Worm (Caenorhabditis elegans) whole organism, L4 larva: ENCODE measurements around the gene ctsa-1.2.
A peak's percentile ranks its signal among the peaks of the same experiment; 100 is the strongest.

Experiments
- F10B5.3 ChIP-seq: sonication (generic microtip); optimal IDR thresholded peaks from 2 replicates; lab custom pipeline; 2016; ENCODE audit warnings: mild to moderate bottlenecking, missing genetic modification characterization, missing compliant biosample characterization
- F26F4.8 ChIP-seq: fragments of 200-800 bp; sonication (Bioruptor generic); conservative IDR thresholded peaks from 2 replicates; pipeline ENCODE4 v1.3.6; 2022; ENCODE audit warnings: missing genetic modification characterization, missing compliant biosample characterization
- F44E2.7 ChIP-seq: fragments of 200-800 bp; sonication (Bioruptor generic); IDR thresholded peaks from 2 replicates; pipeline ENCODE4 v2.1.2; 2022; ENCODE audit warnings: missing genetic modification characterization, missing compliant biosample characterization
- F49E8.2 ChIP-seq: sonication (generic microtip); optimal IDR thresholded peaks from 2 replicates; lab custom pipeline; 2016; ENCODE audit warnings: missing compliant biosample characterization, mild to moderate bottlenecking, missing genetic modification characterization, borderline replicate concordance
- T26A8.4 ChIP-seq: fragments of 200-800 bp; sonication (Bioruptor generic); IDR thresholded peaks from 2 replicates; pipeline ENCODE4 v1.3.6; 2022; ENCODE audit warnings: missing genetic modification characterization, missing compliant biosample characterization
- ZK546.5 ChIP-seq, 2 experiments: sonication (generic microtip); optimal IDR thresholded peaks; 2 replicates each; lab custom pipeline; 2017; ENCODE audit warnings: missing biosample characterization in 2 of 2, missing genetic modification characterization in 2 of 2
- aha-1 ChIP-seq: fragments of 150-350 bp; peaks from one replicate; lab custom pipeline; 2014; ENCODE audit warnings: missing biosample characterization, missing genetic modification characterization
- aly-2 ChIP-seq: sonication (generic microtip); optimal IDR thresholded peaks from 2 replicates; lab custom pipeline; 2018; ENCODE audit warnings: missing biosample characterization, missing genetic modification characterization
- ama-1 ChIP-seq: fragments of 150-350 bp; optimal IDR thresholded peaks from 2 replicates; lab custom pipeline; 2014; ENCODE audit warnings: inconsistent platforms, mixed read lengths
- arid-1 ChIP-seq: fragments of 200-800 bp; sonication (Bioruptor generic); conservative IDR thresholded peaks from 2 replicates; pipeline ENCODE4 v1.3.6; 2022; ENCODE audit warnings: missing genetic modification reagents, missing genetic modification characterization, missing compliant biosample characterization
- attf-4 ChIP-seq: sonication (generic microtip); optimal IDR thresholded peaks from 3 replicates; lab custom pipeline; 2017; ENCODE audit warnings: missing biosample characterization, missing genetic modification characterization
- ceh-20 ChIP-seq: fragments of 200-800 bp; sonication (Bioruptor generic); IDR thresholded peaks from 2 replicates; pipeline ENCODE4 v1.3.6; 2022; ENCODE audit warnings: missing genetic modification reagents, missing genetic modification characterization, missing compliant biosample characterization
- ceh-28 ChIP-seq: fragments of 150-350 bp; optimal IDR thresholded peaks from 2 replicates; lab custom pipeline; 2014; ENCODE audit warnings: missing biosample characterization, missing genetic modification reagents, missing genetic modification characterization
- ceh-32 ChIP-seq: sonication (generic microtip); optimal IDR thresholded peaks from 2 replicates; lab custom pipeline; 2016; ENCODE audit warnings: mild to moderate bottlenecking, missing genetic modification characterization, missing compliant biosample characterization; ENCODE audit not compliant: poor library complexity
- ceh-44 ChIP-seq: fragments of 200-800 bp; sonication (Bioruptor generic); IDR thresholded peaks from 2 replicates; pipeline ENCODE4 v1.3.6; 2022; ENCODE audit warnings: missing genetic modification reagents, missing genetic modification characterization, missing compliant biosample characterization
- ceh-82 ChIP-seq: sonication (generic microtip); optimal IDR thresholded peaks from 2 replicates; lab custom pipeline; 2017; ENCODE audit warnings: missing biosample characterization, missing genetic modification characterization
- cey-2 ChIP-seq: sonication (generic microtip); optimal IDR thresholded peaks from 3 replicates; lab custom pipeline; 2017; ENCODE audit warnings: missing genetic modification characterization, mild to moderate bottlenecking, missing compliant biosample characterization, antibody characterized with exemption, borderline replicate concordance; ENCODE audit not compliant: insufficient read depth
- daf-16 ChIP-seq, 3 experiments: sonication (generic microtip); optimal IDR thresholded peaks; 2 replicates each; lab custom pipeline; 2016 to 2017; ENCODE audit warnings: missing genetic modification characterization in 3 of 3, missing genetic modification reagents in 3 of 3, mild to moderate bottlenecking in 2 of 3, missing compliant biosample characterization in 2 of 3, missing biosample characterization in 1 of 3, moderate library complexity in 1 of 3
- daf-8 ChIP-seq: fragments of 200-800 bp; sonication (Bioruptor generic); IDR thresholded peaks from 2 replicates; pipeline ENCODE4 v1.3.6; 2022; ENCODE audit warnings: missing genetic modification characterization, missing compliant biosample characterization
- dmd-9 ChIP-seq: fragments of 200-800 bp; sonication (Bioruptor generic); IDR thresholded peaks from 2 replicates; pipeline ENCODE4 v1.3.6; 2022; ENCODE audit warnings: missing genetic modification reagents, missing genetic modification characterization, missing compliant biosample characterization
- dpl-1 ChIP-seq: fragments of 150-350 bp; optimal IDR thresholded peaks from 2 replicates; lab custom pipeline; 2014; ENCODE audit warnings: missing biosample characterization, missing genetic modification reagents, missing genetic modification characterization
- duxl-1 ChIP-seq: sonication (generic microtip); optimal IDR thresholded peaks from 2 replicates; lab custom pipeline; 2016; ENCODE audit warnings: mild to moderate bottlenecking, missing genetic modification characterization, moderate library complexity, missing compliant biosample characterization; ENCODE audit not compliant: poor library complexity
- dve-1 ChIP-seq: sonication (generic microtip); optimal IDR thresholded peaks from 2 replicates; lab custom pipeline; 2017; ENCODE audit warnings: antibody characterized with exemption, mild to moderate bottlenecking, missing genetic modification characterization, missing compliant biosample characterization; ENCODE audit not compliant: insufficient read depth
- fos-1 ChIP-seq: fragments of 150-350 bp; optimal IDR thresholded peaks from 2 replicates; lab custom pipeline; 2014; ENCODE audit warnings: missing biosample characterization, missing genetic modification characterization
- hif-1 ChIP-seq, 2 experiments: sonication (generic microtip); optimal IDR thresholded peaks; 2 replicates each; lab custom pipeline; 2016 to 2017; ENCODE audit warnings: missing compliant biosample characterization in 2 of 2, missing genetic modification characterization in 2 of 2, missing genetic modification reagents in 2 of 2, missing genotype in 2 of 2, mild to moderate bottlenecking in 1 of 2
- hmg-1.1 ChIP-seq: fragments of 200-800 bp; sonication (Bioruptor generic); IDR thresholded peaks from 2 replicates; pipeline ENCODE4 v1.3.6; 2022; ENCODE audit warnings: missing genetic modification reagents, missing genetic modification characterization, missing compliant biosample characterization
- lim-7 ChIP-seq: fragments of 200-800 bp; sonication (Bioruptor generic); IDR thresholded peaks from 2 replicates; pipeline ENCODE4 v1.3.6; 2022; ENCODE audit warnings: missing genetic modification characterization, missing compliant biosample characterization
- lin-13 ChIP-seq: fragments of 150-350 bp; optimal IDR thresholded peaks from 2 replicates; lab custom pipeline; 2014; ENCODE audit warnings: missing biosample characterization, missing genetic modification reagents, missing genetic modification characterization
- lin-15B ChIP-seq: fragments of 150-350 bp; sonication (generic microtip); optimal IDR thresholded peaks from 3 replicates; lab custom pipeline; 2014; ENCODE audit warnings: missing biosample characterization, missing genetic modification characterization
- lin-29 ChIP-seq: fragments of 200-800 bp; sonication (Bioruptor generic); IDR thresholded peaks from 2 replicates; pipeline ENCODE4 v1.3.6; 2022; ENCODE audit warnings: missing genetic modification reagents, missing genetic modification characterization, missing compliant biosample characterization
- lin-39 ChIP-seq: fragments of 150-350 bp; optimal IDR thresholded peaks from 2 replicates; lab custom pipeline; 2014; ENCODE audit warnings: missing biosample characterization, missing genetic modification reagents, missing genetic modification characterization
- madf-5 ChIP-seq, 2 experiments: fragments of 200-800 bp; sonication (Bioruptor generic); IDR thresholded peaks; 2 replicates each; pipeline ENCODE4 v1.3.6; 2022; ENCODE audit warnings: missing compliant biosample characterization in 2 of 2, missing genetic modification characterization in 2 of 2
- mep-1 ChIP-seq: fragments of 150-350 bp; sonication (generic microtip); optimal IDR thresholded peaks from 3 replicates; lab custom pipeline; 2014; ENCODE audit warnings: missing biosample characterization, missing genetic modification characterization
- mxl-2 ChIP-seq: fragments of 200-800 bp; sonication (Bioruptor generic); conservative IDR thresholded peaks from 2 replicates; pipeline ENCODE4 v1.3.6; 2022; ENCODE audit warnings: missing genetic modification reagents, missing genetic modification characterization, missing compliant biosample characterization
- nhr-237 ChIP-seq: sonication (generic microtip); optimal IDR thresholded peaks from 2 replicates; lab custom pipeline; 2017; ENCODE audit warnings: missing biosample characterization, missing genetic modification characterization
- nhr-28 ChIP-seq: fragments of 150-350 bp; optimal IDR thresholded peaks from 2 replicates; lab custom pipeline; 2014; ENCODE audit warnings: missing biosample characterization, missing genetic modification characterization
- nhr-42 ChIP-seq: fragments of 200-800 bp; sonication (Bioruptor generic); IDR thresholded peaks from 2 replicates; pipeline ENCODE4 v1.3.6; 2022; ENCODE audit warnings: missing genetic modification characterization, missing compliant biosample characterization
- nhr-48 ChIP-seq: sonication (generic microtip); optimal IDR thresholded peaks from 2 replicates; lab custom pipeline; 2016; ENCODE audit warnings: mild to moderate bottlenecking, missing genetic modification characterization, missing compliant biosample characterization
- nhr-6 ChIP-seq: fragments of 150-350 bp; optimal IDR thresholded peaks from 2 replicates; lab custom pipeline; 2014; ENCODE audit warnings: missing biosample characterization, missing genetic modification characterization
- nhr-77 ChIP-seq: fragments of 150-350 bp; optimal IDR thresholded peaks from 2 replicates; lab custom pipeline; 2014; ENCODE audit warnings: missing biosample characterization, missing genetic modification characterization
- pha-4 ChIP-seq, 2 experiments: fragments of 150-350 bp in 1 of 2; fragments of 200-800 bp in 1 of 2; sonication (Bioruptor generic) in 1 of 2; IDR thresholded peaks in 1 of 2; optimal IDR thresholded peaks in 1 of 2; 2 replicates each; pipeline versions ENCODE4 v1.3.6 to Lab custom; 2014 to 2022; ENCODE audit warnings: missing genetic modification characterization in 2 of 2, missing genetic modification reagents in 2 of 2, missing biosample characterization in 1 of 2, missing compliant biosample characterization in 1 of 2
- php-3 ChIP-seq: fragments of 200-800 bp; sonication (Bioruptor generic); IDR thresholded peaks from 2 replicates; pipeline ENCODE4 v1.3.6; 2022; ENCODE audit warnings: missing genetic modification reagents, missing genetic modification characterization, missing compliant biosample characterization
- sdz-12 ChIP-seq: fragments of 200-800 bp; sonication (Bioruptor generic); optimal IDR thresholded peaks from 2 replicates; lab custom pipeline; 2018; ENCODE audit warnings: mild to moderate bottlenecking, missing genetic modification characterization, missing compliant biosample characterization
- spr-1 ChIP-seq: sonication (generic microtip); optimal IDR thresholded peaks from 2 replicates; lab custom pipeline; 2016; ENCODE audit warnings: mild to moderate bottlenecking, missing genetic modification characterization, missing compliant biosample characterization
- tra-1 ChIP-seq: fragments of 200-800 bp; sonication (Bioruptor generic); IDR thresholded peaks from 2 replicates; pipeline ENCODE4 v1.3.6; 2022; ENCODE audit warnings: missing genetic modification reagents, missing genetic modification characterization, missing compliant biosample characterization
- vab-7 ChIP-seq: fragments of 200-800 bp; sonication (Bioruptor generic); IDR thresholded peaks from 2 replicates; pipeline ENCODE4 v1.3.6; 2022; ENCODE audit warnings: missing genetic modification reagents, missing genetic modification characterization, missing compliant biosample characterization
- zfp-2 ChIP-seq: sonication (generic microtip); optimal IDR thresholded peaks from 2 replicates; lab custom pipeline; 2016; ENCODE audit warnings: mild to moderate bottlenecking, missing genetic modification characterization, missing compliant biosample characterization
- zfp-3 ChIP-seq: fragments of 200-800 bp; sonication (Bioruptor generic); conservative IDR thresholded peaks from 2 replicates; pipeline ENCODE4 v1.3.6; 2022; ENCODE audit warnings: missing genetic modification reagents, missing genetic modification characterization, missing compliant biosample characterization
- zip-11 ChIP-seq: fragments of 200-800 bp; sonication (Bioruptor generic); IDR thresholded peaks from 2 replicates; pipeline ENCODE4 v1.3.6; 2022; ENCODE audit warnings: missing genetic modification characterization, missing compliant biosample characterization
- zip-2 ChIP-seq: fragments of 150-350 bp; optimal IDR thresholded peaks from 2 replicates; lab custom pipeline; 2014; ENCODE audit warnings: missing biosample characterization, missing genetic modification characterization
- ztf-11 ChIP-seq: fragments of 150-350 bp; optimal IDR thresholded peaks from 2 replicates; lab custom pipeline; 2014; ENCODE audit warnings: missing biosample characterization, missing genetic modification characterization
- ztf-7 ChIP-seq: fragments of 150-350 bp; optimal IDR thresholded peaks from 2 replicates; lab custom pipeline; 2014; ENCODE audit warnings: missing biosample characterization, missing genetic modification characterization

The ctsa-1.2 gene

ce11 chrII:11694432-11694831 lies 44.7 kb upstream of the ctsa-1.2 start:
- no peak for TF ChIP-seq lin-39
- TF ChIP-seq cey-2 (tag; lab: Kevin White, UChicago): no peak
- no peak for TF ChIP-seq duxl-1 (tag; lab: Kevin White, UChicago)
- no peak for TF ChIP-seq nhr-237 (tag; lab: Kevin White, UChicago)
- no peak for TF ChIP-seq zip-2 (tag; lab: Kevin White, UChicago)
- TF ChIP-seq zfp-3 (GFP tag; lab: Robert Waterston, UW): no peak
- no peak for TF ChIP-seq php-3
- no peak for TF ChIP-seq nhr-28 (tag; lab: Kevin White, UChicago)
- TF ChIP-seq tra-1 (GFP tag; lab: Robert Waterston, UW): no peak
- TF ChIP-seq madf-5 (GFP tag; IDR thresholded peaks at IDR 0.05; lab: Robert Waterston, UW): no peak
- TF ChIP-seq ceh-28 (tag; lab: Kevin White, UChicago): no peak
- TF ChIP-seq sdz-12 (GFP tag; lab: Kevin White, UChicago): no peak
- no peak for TF ChIP-seq zip-11 (GFP tag; lab: Robert Waterston, UW)
- TF ChIP-seq mxl-2 (GFP tag; lab: Robert Waterston, UW): no peak
- no peak for TF ChIP-seq T26A8.4 (GFP tag; lab: Robert Waterston, UW)
- TF ChIP-seq daf-16 (GFP tag; optimal IDR thresholded peaks at IDR 0.05; lab: Kevin White, UChicago): no peak
- no peak for TF ChIP-seq daf-16 (tag; optimal IDR thresholded peaks at IDR 0.05; lab: Kevin White, UChicago)
- TF ChIP-seq dve-1 (tag; lab: Kevin White, UChicago): peak; percentile 43
- no peak for TF ChIP-seq vab-7
- TF ChIP-seq pha-4 (GFP tag; IDR thresholded peaks at IDR 0.05; lab: Robert Waterston, UW): no peak
- TF ChIP-seq pha-4 (tag; optimal IDR thresholded peaks at IDR 0.05; lab: Kevin White, UChicago): no peak
- no peak for TF ChIP-seq arid-1 (GFP tag; lab: Robert Waterston, UW)
- no peak for TF ChIP-seq aly-2
- no peak for TF ChIP-seq ztf-11
- TF ChIP-seq nhr-48 (tag; lab: Kevin White, UChicago): no peak
- no peak for TF ChIP-seq zfp-2
- no peak for TF ChIP-seq F26F4.8 (GFP tag; lab: Robert Waterston, UW)
- TF ChIP-seq mep-1 (tag; lab: Kevin White, UChicago): peak; percentile 50
- no peak for TF ChIP-seq nhr-6
- TF ChIP-seq ceh-82 (tag; lab: Kevin White, UChicago): no peak
- no peak for TF ChIP-seq lin-29 (GFP tag; lab: Robert Waterston, UW)
- TF ChIP-seq lim-7 (GFP tag; lab: Robert Waterston, UW): no peak
- no peak for TF ChIP-seq hmg-1.1 (GFP tag; lab: Robert Waterston, UW)
- TF ChIP-seq nhr-77 (tag; lab: Kevin White, UChicago): peak; percentile 1
- peak; percentile 50 for TF ChIP-seq dpl-1
- TF ChIP-seq ceh-44 (GFP tag; lab: Robert Waterston, UW): no peak
- TF ChIP-seq fos-1: no peak
- no peak for TF ChIP-seq dmd-9
- TF ChIP-seq attf-4: no peak
- no peak for TF ChIP-seq ceh-32 (tag; lab: Kevin White, UChicago)
- no peak for TF ChIP-seq lin-15B (tag; lab: Kevin White, UChicago)
- no peak for TF ChIP-seq F44E2.7 (GFP tag; lab: Robert Waterston, UW)
- TF ChIP-seq ztf-7 (tag; lab: Kevin White, UChicago): no peak
- TF ChIP-seq lin-13 (GFP tag; lab: Kevin White, UChicago): peak; percentile 29
- TF ChIP-seq daf-8 (GFP tag; lab: Robert Waterston, UW): no peak
- no peak for TF ChIP-seq ama-1 (lab: Kevin White, UChicago)
- TF ChIP-seq F49E8.2 (tag; lab: Kevin White, UChicago): no peak
- TF ChIP-seq nhr-42: no peak
- TF ChIP-seq spr-1 (tag; lab: Kevin White, UChicago): no peak
- no peak for TF ChIP-seq ZK546.5 (tag; optimal IDR thresholded peaks at IDR 0.05; lab: Kevin White, UChicago)
- TF ChIP-seq ceh-20 (GFP tag; lab: Robert Waterston, UW): no peak
- TF ChIP-seq aha-1 (tag; lab: Kevin White, UChicago): peak; percentile 96
- TF ChIP-seq hif-1 (tag; optimal IDR thresholded peaks at IDR 0.05; lab: Kevin White, UChicago): no peak
- TF ChIP-seq F10B5.3 (tag; lab: Kevin White, UChicago): no peak
